Fruit fly (Drosophila melanogaster) whole organism, wandering third instar larva: ENCODE data around the gene Psa.

Experiments
- CG9705 ChIP-seq: fragments of 200-800 bp; sonication (Bioruptor generic); optimal IDR thresholded peaks from 2 replicates; lab custom pipeline; 2018; ENCODE audit warnings: missing biosample characterization, mild to moderate bottlenecking, missing genetic modification characterization
- Hnf4 ChIP-seq: fragments of 200-800 bp; sonication (Bioruptor generic); optimal IDR thresholded peaks from 2 replicates; lab custom pipeline; 2016; ENCODE audit warnings: missing biosample characterization, mild to moderate bottlenecking, missing genetic modification characterization
- N ChIP-seq: fragments of >200 bp; optimal IDR thresholded peaks from 2 replicates; lab custom pipeline; 2018; ENCODE audit warnings: missing biosample characterization, missing external identifiers, missing genetic modification characterization
- OdsH ChIP-seq: fragments of 200-800 bp; sonication (Bioruptor generic); optimal IDR thresholded peaks from 2 replicates; lab custom pipeline; 2016; ENCODE audit warnings: missing biosample characterization, mild to moderate bottlenecking, missing genetic modification characterization
- Rel ChIP-seq, 2 experiments: fragments of 200-800 bp; sonication (Bioruptor generic) in 1 of 2; optimal IDR thresholded peaks; 2 replicates in 1 of 2; 3 replicates in 1 of 2; lab custom pipeline; 2016 to 2019; ENCODE audit warnings: mild to moderate bottlenecking in 2 of 2, missing biosample characterization in 2 of 2, missing genetic modification characterization in 2 of 2, moderate library complexity in 1 of 2
- brk ChIP-seq: fragments of 200-800 bp; sonication (Bioruptor generic); optimal IDR thresholded peaks from 2 replicates; lab custom pipeline; 2016; ENCODE audit warnings: missing biosample characterization, mild to moderate bottlenecking, missing genetic modification characterization
- ey ChIP-seq: fragments of 200-800 bp; sonication (Bioruptor generic); optimal IDR thresholded peaks from 2 replicates; lab custom pipeline; 2016; ENCODE audit warnings: missing biosample characterization, missing genetic modification characterization
- lola ChIP-seq: fragments of >200 bp; optimal IDR thresholded peaks from 2 replicates; lab custom pipeline; 2017; ENCODE audit warnings: missing biosample characterization, missing genetic modification characterization
- psq ChIP-seq: fragments of 200-800 bp; sonication (Bioruptor generic); optimal IDR thresholded peaks from 3 replicates; lab custom pipeline; 2017; ENCODE audit warnings: missing biosample characterization, mild to moderate bottlenecking, missing genetic modification characterization, moderate library complexity
- sage ChIP-seq: fragments of 200-800 bp; sonication (Bioruptor generic); optimal IDR thresholded peaks from 2 replicates; lab custom pipeline; 2016; ENCODE audit warnings: missing biosample characterization, mild to moderate bottlenecking, missing genetic modification characterization

Psa gene

DNA sequence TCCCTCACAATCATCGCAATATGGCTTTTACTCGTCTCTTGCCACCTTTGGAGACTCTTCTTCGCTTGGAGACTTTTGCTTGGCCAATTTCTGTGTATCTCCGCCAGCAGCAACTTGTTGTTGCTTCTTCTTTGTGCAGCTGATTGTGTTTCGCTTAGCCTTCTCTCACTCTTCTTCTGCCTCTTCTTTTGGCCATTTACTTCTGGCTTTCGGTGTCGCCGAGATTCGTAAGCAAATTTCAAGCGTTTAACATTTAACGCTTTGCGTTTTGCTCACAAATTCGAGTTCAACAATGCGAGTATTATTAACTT, 67.3 kb downstream of the Psa start:
- TF ChIP-seq OdsH (GFP tag; lab: Kevin White, UChicago) (no peak), brk (GFP tag; lab: Kevin White, UChicago) (no peak), psq (GFP tag; lab: Kevin White, UChicago) (peak; percentile 88), ey (no peak)

DNA sequence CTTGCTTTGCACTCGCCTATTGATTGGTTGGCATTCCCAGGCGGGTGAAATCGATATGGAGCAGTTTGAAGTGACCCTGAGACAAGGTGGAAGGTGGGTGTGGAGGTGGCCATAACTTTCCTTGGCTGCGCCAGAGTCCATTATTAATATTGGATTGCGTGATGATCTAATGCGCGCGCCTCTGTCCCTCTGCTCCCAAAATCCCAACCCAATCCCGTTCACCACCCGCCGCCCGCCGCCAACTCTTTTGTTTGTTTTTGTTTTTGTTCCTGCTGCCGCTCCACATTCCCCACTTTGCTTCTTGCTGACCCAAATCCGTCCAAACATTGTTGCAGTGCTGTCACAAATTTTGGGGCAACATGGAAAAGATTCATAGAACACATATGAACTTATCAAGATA, 68.4 kb downstream of the Psa start:
- TF ChIP-seq Rel (GFP tag; optimal IDR thresholded peaks at IDR 0.05; lab: Kevin White, UChicago): no peak
- no peak for TF ChIP-seq Rel (tag; optimal IDR thresholded peaks at IDR 0.05; lab: Kevin White, UChicago)
- no peak for TF ChIP-seq lola (GFP tag; lab: Kevin White, UChicago)
- no peak for TF ChIP-seq sage (GFP tag; lab: Kevin White, UChicago)
- TF ChIP-seq Hnf4: no peak
- no peak for TF ChIP-seq CG9705
- no peak for TF ChIP-seq N (GFP tag; lab: Kevin White, UChicago)
